Worm (Caenorhabditis elegans) whole organism, L1 larva: Measurements from ENCODE around the gene gck-1.

Source experiments
- Y116A8C.19 ChIP-seq: sonication (generic microtip); optimal IDR thresholded peaks from 2 replicates; lab custom pipeline; 2016; ENCODE audit warnings: missing compliant biosample characterization, missing genetic modification characterization, borderline replicate concordance
- aha-1 ChIP-seq: fragments of 150-350 bp; optimal IDR thresholded peaks from 2 replicates; lab custom pipeline; 2014; ENCODE audit warnings: missing biosample characterization, missing genetic modification characterization
- alr-1 ChIP-seq: fragments of 200-800 bp; sonication (Bioruptor generic); optimal IDR thresholded peaks from 2 replicates; lab custom pipeline; 2018; ENCODE audit warnings: borderline replicate concordance, mild to moderate bottlenecking, missing genetic modification characterization, missing compliant biosample characterization
- aly-2 ChIP-seq: fragments of 150-350 bp; optimal IDR thresholded peaks from 2 replicates; lab custom pipeline; 2014; ENCODE audit warnings: missing biosample characterization, missing genetic modification characterization
- blmp-1 ChIP-seq: fragments of 150-350 bp; optimal IDR thresholded peaks from 2 replicates; lab custom pipeline; 2014; ENCODE audit warnings: missing biosample characterization, missing genetic modification characterization
- ceh-63 ChIP-seq: fragments of 200-800 bp; sonication (Bioruptor generic); optimal IDR thresholded peaks from 2 replicates; lab custom pipeline; 2018; ENCODE audit warnings: mild to moderate bottlenecking, missing genetic modification characterization, missing compliant biosample characterization
- ceh-8 ChIP-seq: fragments of 200-800 bp; sonication (Bioruptor generic); optimal IDR thresholded peaks from 2 replicates; lab custom pipeline; 2018; ENCODE audit warnings: mild to moderate bottlenecking, missing genetic modification characterization, moderate library complexity, missing compliant biosample characterization
- ceh-90 ChIP-seq: sonication (generic microtip); optimal IDR thresholded peaks from 2 replicates; lab custom pipeline; 2016; ENCODE audit warnings: missing genetic modification characterization, missing compliant biosample characterization
- efl-1 ChIP-seq, 4 experiments: fragments of 150-350 bp; optimal IDR thresholded peaks in 3 of 4; peaks in 1 of 4; 1 replicate in 1 of 4; 2 replicates in 3 of 4; lab custom pipeline; 2014; ENCODE audit warnings: missing biosample characterization in 2 of 4, missing genetic modification characterization in 2 of 4, missing genetic modification reagents in 2 of 4
- elt-2 ChIP-seq: sonication (generic microtip); optimal IDR thresholded peaks from 2 replicates; lab custom pipeline; 2016; ENCODE audit warnings: missing genetic modification characterization, mild to moderate bottlenecking, inconsistent platforms, missing compliant biosample characterization, missing genetic modification reagents
- elt-3 ChIP-seq, 6 experiments: fragments of 150-350 bp in 1 of 6; sonication (generic microtip); optimal IDR thresholded peaks; 2 replicates each; lab custom pipeline; 2017 to 2018; ENCODE audit warnings: missing biosample characterization in 6 of 6, missing genetic modification characterization in 6 of 6, inconsistent platforms in 1 of 6
- ets-5 ChIP-seq: fragments of 200-800 bp; sonication (Bioruptor generic); IDR thresholded peaks from 2 replicates; pipeline ENCODE4 v1.3.6; 2022; ENCODE audit warnings: missing genetic modification characterization, missing compliant biosample characterization
- grh-1 ChIP-seq: fragments of 200-800 bp; sonication (Bioruptor generic); IDR thresholded peaks from 2 replicates; pipeline ENCODE4 v1.3.6; 2022; ENCODE audit warnings: missing genetic modification reagents, missing genetic modification characterization, missing compliant biosample characterization
- hlh-17 ChIP-seq: fragments of 200-800 bp; sonication (Bioruptor generic); optimal IDR thresholded peaks from 2 replicates; lab custom pipeline; 2018; ENCODE audit warnings: missing genetic modification characterization, mild to moderate bottlenecking, missing compliant biosample characterization, moderate library complexity, borderline replicate concordance
- hlh-4 ChIP-seq: sonication (generic microtip); optimal IDR thresholded peaks from 2 replicates; lab custom pipeline; 2016; ENCODE audit warnings: mild to moderate bottlenecking, missing genetic modification characterization, missing compliant biosample characterization
- hpl-2 ChIP-seq: fragments of 150-350 bp; optimal IDR thresholded peaks from 2 replicates; lab custom pipeline; 2014; ENCODE audit warnings: missing biosample characterization, missing genetic modification reagents, missing genetic modification characterization
- jun-1 ChIP-seq: fragments of 150-350 bp; optimal IDR thresholded peaks from 2 replicates; lab custom pipeline; 2014; ENCODE audit warnings: missing biosample characterization, missing genetic modification reagents, missing genetic modification characterization
- lin-14 ChIP-seq: fragments of 200-800 bp; sonication (Bioruptor generic); optimal IDR thresholded peaks from 2 replicates; lab custom pipeline; 2018; ENCODE audit warnings: mild to moderate bottlenecking, missing genetic modification characterization, moderate library complexity, missing compliant biosample characterization
- lin-35 ChIP-seq, 2 experiments: fragments of 150-350 bp; optimal IDR thresholded peaks; 2 replicates each; lab custom pipeline; 2014; ENCODE audit warnings: missing biosample characterization in 2 of 2, missing genetic modification characterization in 2 of 2, missing genetic modification reagents in 2 of 2
- lin-39 ChIP-seq: fragments of 150-350 bp; optimal IDR thresholded peaks from 2 replicates; lab custom pipeline; 2014; ENCODE audit warnings: missing biosample characterization, missing genetic modification reagents, missing genetic modification characterization
- lsy-2 ChIP-seq, 2 experiments: fragments of 150-350 bp; optimal IDR thresholded peaks; 2 replicates each; lab custom pipeline; 2014; ENCODE audit warnings: missing biosample characterization in 2 of 2, missing genetic modification characterization in 2 of 2
- mdl-1 ChIP-seq, 2 experiments: fragments of 150-350 bp; optimal IDR thresholded peaks; 2 replicates each; lab custom pipeline; 2014 to 2017; ENCODE audit warnings: missing biosample characterization in 2 of 2, missing genetic modification characterization in 2 of 2, inconsistent platforms in 1 of 2
- mef-2 ChIP-seq: fragments of 150-350 bp; optimal IDR thresholded peaks from 2 replicates; lab custom pipeline; 2014; ENCODE audit warnings: missing biosample characterization, missing genetic modification characterization
- mep-1 ChIP-seq: fragments of 150-350 bp; optimal IDR thresholded peaks from 2 replicates; lab custom pipeline; 2014; ENCODE audit warnings: missing biosample characterization, missing genetic modification characterization
- nhr-12 ChIP-seq: sonication (generic microtip); optimal IDR thresholded peaks from 2 replicates; lab custom pipeline; 2017; ENCODE audit warnings: missing biosample characterization, missing genetic modification characterization
- nhr-19 ChIP-seq: fragments of 200-800 bp; sonication (Bioruptor generic); conservative IDR thresholded peaks from 2 replicates; pipeline ENCODE4 v1.3.6; 2022; ENCODE audit warnings: missing genetic modification characterization, missing compliant biosample characterization
- nhr-20 ChIP-seq: sonication (generic microtip); optimal IDR thresholded peaks from 2 replicates; lab custom pipeline; 2016; ENCODE audit warnings: mild to moderate bottlenecking, missing genetic modification characterization, missing compliant biosample characterization
- nhr-237 ChIP-seq: fragments of 150-350 bp; optimal IDR thresholded peaks from 2 replicates; lab custom pipeline; 2014; ENCODE audit warnings: missing biosample characterization, missing genetic modification characterization
- nhr-47 ChIP-seq: sonication (generic microtip); optimal IDR thresholded peaks from 2 replicates; lab custom pipeline; 2016; ENCODE audit warnings: mild to moderate bottlenecking, missing genetic modification characterization, moderate library complexity, missing compliant biosample characterization
- nhr-71 ChIP-seq: sonication (generic microtip); optimal IDR thresholded peaks from 2 replicates; lab custom pipeline; 2016; ENCODE audit warnings: mild to moderate bottlenecking, missing genetic modification characterization, moderate library complexity, missing compliant biosample characterization
- nhr-76 ChIP-seq: sonication (generic microtip); optimal IDR thresholded peaks from 2 replicates; lab custom pipeline; 2017; ENCODE audit warnings: missing biosample characterization, missing genetic modification characterization
- nhr-77 ChIP-seq: fragments of 150-350 bp; optimal IDR thresholded peaks from 2 replicates; lab custom pipeline; 2014; ENCODE audit warnings: missing biosample characterization, missing genetic modification characterization
- nhr-84 ChIP-seq: sonication (generic microtip); optimal IDR thresholded peaks from 2 replicates; lab custom pipeline; 2017; ENCODE audit warnings: missing biosample characterization, missing genetic modification characterization
- pag-3 ChIP-seq: sonication (generic microtip); optimal IDR thresholded peaks from 2 replicates; lab custom pipeline; 2017; ENCODE audit warnings: missing genetic modification characterization, mild to moderate bottlenecking, missing compliant biosample characterization, antibody characterized with exemption, borderline replicate concordance; ENCODE audit not compliant: insufficient read depth
- rnt-1 ChIP-seq: sonication (generic microtip); optimal IDR thresholded peaks from 2 replicates; lab custom pipeline; 2016; ENCODE audit warnings: mild to moderate bottlenecking, missing genetic modification characterization, moderate library complexity, missing compliant biosample characterization
- snpc-4 ChIP-seq: fragments of 150-350 bp; optimal IDR thresholded peaks from 2 replicates; lab custom pipeline; 2014; ENCODE audit warnings: missing biosample characterization, missing genetic modification characterization
- snu-23 ChIP-seq: sonication (generic microtip); optimal IDR thresholded peaks from 2 replicates; lab custom pipeline; 2016; ENCODE audit warnings: missing genetic modification characterization, missing compliant biosample characterization
- sox-4 ChIP-seq: sonication (generic microtip); optimal IDR thresholded peaks from 2 replicates; lab custom pipeline; 2016; ENCODE audit warnings: missing genetic modification characterization, missing compliant biosample characterization
- sup-37 ChIP-seq: fragments of 200-800 bp; sonication (Bioruptor generic); optimal IDR thresholded peaks from 2 replicates; lab custom pipeline; 2018; ENCODE audit warnings: mild to moderate bottlenecking, missing genetic modification characterization, missing compliant biosample characterization
- swsn-7 ChIP-seq: sonication (generic microtip); optimal IDR thresholded peaks from 2 replicates; lab custom pipeline; 2016; ENCODE audit warnings: missing genetic modification characterization, missing compliant biosample characterization
- unc-30 ChIP-seq: sonication (generic microtip); optimal IDR thresholded peaks from 2 replicates; lab custom pipeline; 2017; ENCODE audit warnings: missing biosample characterization, missing genetic modification characterization
- unc-86 ChIP-seq: sonication (generic microtip); optimal IDR thresholded peaks from 2 replicates; lab custom pipeline; 2016; ENCODE audit warnings: missing genetic modification characterization, missing compliant biosample characterization
- unc-98 ChIP-seq: fragments of 200-800 bp; sonication (Bioruptor generic); IDR thresholded peaks from 2 replicates; pipeline ENCODE4 v1.3.6; 2022; ENCODE audit warnings: missing genetic modification characterization, missing compliant biosample characterization
- vab-15 ChIP-seq: sonication (generic microtip); optimal IDR thresholded peaks from 2 replicates; lab custom pipeline; 2017; ENCODE audit warnings: missing genotype, mild to moderate bottlenecking, missing genetic modification characterization, missing compliant biosample characterization
- ztf-11 ChIP-seq, 2 experiments: sonication (generic microtip); optimal IDR thresholded peaks; 2 replicates each; lab custom pipeline; 2016 to 2017; ENCODE audit warnings: missing genetic modification characterization in 2 of 2, missing biosample characterization in 1 of 2, missing compliant biosample characterization in 1 of 2

gck-1 gene

DNA sequence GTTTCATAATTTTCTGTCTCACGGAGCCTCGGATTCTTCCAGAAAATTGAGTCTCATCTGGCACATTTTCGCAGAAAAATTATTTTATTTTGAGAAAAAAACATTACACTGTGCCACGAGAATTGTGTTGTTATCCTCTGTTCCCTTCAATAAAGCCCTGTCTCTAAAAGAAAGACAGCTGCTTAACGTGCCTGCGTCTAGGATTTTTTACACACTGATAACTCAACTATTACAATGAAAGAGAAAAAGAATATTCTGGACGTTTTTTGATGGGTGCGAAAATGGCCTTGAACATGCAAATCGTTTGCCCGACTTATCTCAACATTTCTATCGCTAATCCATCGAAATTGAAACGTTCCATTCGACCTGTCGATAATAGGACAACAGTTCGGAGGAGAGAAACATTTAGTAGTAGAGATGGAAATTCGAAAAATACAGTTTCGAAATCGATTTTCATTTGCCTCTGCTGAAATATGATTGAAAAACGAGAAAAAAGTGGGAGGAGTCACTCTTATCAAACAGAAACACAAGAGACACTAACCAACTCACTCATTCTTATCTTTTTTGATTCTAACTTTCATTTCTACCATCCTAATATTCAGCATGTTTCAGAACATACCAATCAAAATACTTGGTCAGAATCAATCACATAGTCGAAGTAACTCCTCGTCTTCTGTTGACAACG is 10.7 kb upstream of the gck-1 start:
- TF ChIP-seq ztf-11 (tag; optimal IDR thresholded peaks at IDR 0.05; lab: Kevin White, UChicago), result no peak
- peak; percentile 78 for TF ChIP-seq blmp-1
- TF ChIP-seq nhr-84 (tag; lab: Kevin White, UChicago), result no peak
- peak; percentile 49 for TF ChIP-seq nhr-19 (GFP tag; lab: Robert Waterston, UW)
- TF ChIP-seq nhr-47, result no peak
- TF ChIP-seq Y116A8C.19 (tag; lab: Kevin White, UChicago), result no peak
- peak; percentile 31 for TF ChIP-seq swsn-7 (tag; lab: Kevin White, UChicago)
- peak; percentile 25 for TF ChIP-seq nhr-20 (tag; lab: Kevin White, UChicago)
- TF ChIP-seq aly-2, result no peak
- no peak for TF ChIP-seq nhr-12
- TF ChIP-seq aha-1 (tag; lab: Kevin White, UChicago), result no peak
- TF ChIP-seq sox-4, result no peak
- no peak for TF ChIP-seq ceh-8 (GFP tag; lab: Kevin White, UChicago)
- TF ChIP-seq alr-1 (tag; lab: Kevin White, UChicago), result no peak
- TF ChIP-seq elt-3 (tag; optimal IDR thresholded peaks at IDR 0.05; lab: Kevin White, UChicago), result peak in 1 of 6 experiments; percentile 21
- TF ChIP-seq mef-2 (tag; lab: Kevin White, UChicago), result no peak
- no peak for TF ChIP-seq jun-1 (tag; lab: Kevin White, UChicago)
- TF ChIP-seq ceh-90 (tag; lab: Kevin White, UChicago), result no peak
- TF ChIP-seq sup-37 (GFP tag; lab: Kevin White, UChicago), result no peak
- TF ChIP-seq unc-86 (tag; lab: Kevin White, UChicago), result no peak
- TF ChIP-seq lin-35 (GFP tag; optimal IDR thresholded peaks at IDR 0.05; lab: Kevin White, UChicago), result no peak
- no peak for TF ChIP-seq ets-5 (GFP tag; lab: Robert Waterston, UW)
- TF ChIP-seq lsy-2 (tag; optimal IDR thresholded peaks at IDR 0.05; lab: Kevin White, UChicago), result peak in 1 of 2 experiments; percentile 21
- TF ChIP-seq unc-98 (GFP tag; lab: Robert Waterston, UW), result no peak
- no peak for TF ChIP-seq nhr-76 (tag; lab: Kevin White, UChicago)
- TF ChIP-seq nhr-77 (tag; lab: Kevin White, UChicago), result no peak
- TF ChIP-seq efl-1 (optimal IDR thresholded peaks at IDR 0.05; lab: Kevin White, UChicago), result no peak
- TF ChIP-seq efl-1 (GFP tag; optimal IDR thresholded peaks at IDR 0.05 in 1 of 2; lab: Kevin White, UChicago), result peak in 1 of 2 experiments; percentile 59
- TF ChIP-seq elt-2, result peak; percentile 14
- TF ChIP-seq snpc-4 (tag; lab: Kevin White, UChicago), result no peak
- TF ChIP-seq lin-14 (GFP tag; lab: Kevin White, UChicago), result peak; percentile 78
- peak; percentile 49 for TF ChIP-seq snu-23 (GFP tag; lab: Kevin White, UChicago)
- no peak for TF ChIP-seq hlh-17 (GFP tag; lab: Kevin White, UChicago)
- TF ChIP-seq hlh-4, result no peak
- peak in 1 of 2 experiments; percentile 2 for TF ChIP-seq mdl-1 (tag; optimal IDR thresholded peaks at IDR 0.05; lab: Kevin White, UChicago)
- TF ChIP-seq lin-39 (tag; lab: Kevin White, UChicago), result no peak
- TF ChIP-seq pag-3 (tag; lab: Kevin White, UChicago), result no peak
- TF ChIP-seq unc-30 (tag; lab: Kevin White, UChicago), result no peak
- no peak for TF ChIP-seq nhr-237 (tag; lab: Kevin White, UChicago)
- TF ChIP-seq ceh-63 (GFP tag; lab: Kevin White, UChicago), result no peak
- peak; percentile 51 for TF ChIP-seq nhr-71 (tag; lab: Kevin White, UChicago)
- TF ChIP-seq grh-1 (GFP tag; lab: Robert Waterston, UW), result no peak
- peak; percentile 66 for TF ChIP-seq mep-1 (tag; lab: Kevin White, UChicago)
- no peak for TF ChIP-seq vab-15 (tag; lab: Kevin White, UChicago)
- peak; percentile 58 for TF ChIP-seq rnt-1 (tag; lab: Kevin White, UChicago)
- no peak for TF ChIP-seq hpl-2 (GFP tag; lab: Kevin White, UChicago)
